Worm (Caenorhabditis elegans): Measurements from ENCODE around the gene F52G3.7.

The F52G3.7 gene

ce11 chrX:16978308-16978707 lies 14.6 kb downstream of the F52G3.7 start, which contains the start of gene mbl-1:
Gene mbl-1 (plus strand): TSS chrX:16978608.
- TF ChIP-seq nhr-11 (tag; optimal IDR thresholded peaks at IDR 0.05) (no peak), sma-9 (GFP tag; optimal IDR thresholded peaks at IDR 0.05) (no peak), sma-9 (tag; optimal IDR thresholded peaks at IDR 0.05) (no peak), elt-3 (tag; optimal IDR thresholded peaks at IDR 0.05) (no peak), nhr-237 (tag; optimal IDR thresholded peaks at IDR 0.05) (no peak), aly-2 (tag; optimal IDR thresholded peaks at IDR 0.05) (no peak), ceh-16 (tag; optimal IDR thresholded peaks at IDR 0.05) (no peak), lin-11 (tag; optimal IDR thresholded peaks at IDR 0.05) (no peak), nhr-12 (tag; optimal IDR thresholded peaks at IDR 0.05) (no peak), nhr-23 (tag; optimal IDR thresholded peaks at IDR 0.05) (no peak), sma-3 (GFP tag; optimal IDR thresholded peaks at IDR 0.05) (no peak), ztf-1 (GFP tag; conservative IDR thresholded peaks at IDR 0.05) (no peak), mdl-1 (tag; optimal IDR thresholded peaks at IDR 0.05) (no peak), unc-62 (GFP tag; optimal IDR thresholded peaks at IDR 0.05) (no peak), ama-1 (optimal IDR thresholded peaks at IDR 0.05) (no peak), nhr-25 (tag; optimal IDR thresholded peaks at IDR 0.05) (no peak), alr-1 (tag; optimal IDR thresholded peaks at IDR 0.05) (no peak), R02D3.7 (tag; optimal IDR thresholded peaks at IDR 0.05) (no peak), crh-2 (tag; optimal IDR thresholded peaks at IDR 0.05) (no peak)

- no peak for TF ChIP-seq sem-4 (tag; optimal IDR thresholded peaks at IDR 0.05)
- peak; percentile 18 for TF ChIP-seq mab-5 (tag; optimal IDR thresholded peaks at IDR 0.05)
Measured at ce11 chrX:16988367-16988766, 24.6 kb downstream of the F52G3.7 start.

ce11 chrX:16991437-16991836 lies 27.7 kb downstream of the F52G3.7 start:
- TF ChIP-seq gmeb-1 (tag; optimal IDR thresholded peaks at IDR 0.05) (no peak), ZK546.5 (tag; optimal IDR thresholded peaks at IDR 0.05) (no peak), C34F6.9 (tag; optimal IDR thresholded peaks at IDR 0.05) (peak; percentile 8), lsy-2 (tag; optimal IDR thresholded peaks at IDR 0.05) (peak in 1 of 2 experiments; percentile 5), nhr-6 (tag; optimal IDR thresholded peaks at IDR 0.05) (no peak), elt-3 (tag; optimal IDR thresholded peaks at IDR 0.05) (no peak), nhr-129 (tag; optimal IDR thresholded peaks at IDR 0.05) (peak; percentile 0), zag-1 (tag; optimal IDR thresholded peaks at IDR 0.05) (peak; percentile 49), egl-27 (tag; optimal IDR thresholded peaks at IDR 0.05) (no peak), ceh-16 (tag; optimal IDR thresholded peaks at IDR 0.05) (no peak), elt-1 (tag; optimal IDR thresholded peaks at IDR 0.05) (no peak), sma-9 (GFP tag; optimal IDR thresholded peaks at IDR 0.05) (peak; percentile 1), sma-9 (tag; optimal IDR thresholded peaks at IDR 0.05) (no peak), unc-39 (tag; optimal IDR thresholded peaks at IDR 0.05) (no peak), ztf-4 (tag; optimal IDR thresholded peaks at IDR 0.05) (no peak), mdl-1 (tag; optimal IDR thresholded peaks at IDR 0.05) (no peak), R02D3.7 (tag; optimal IDR thresholded peaks at IDR 0.05) (no peak), sma-3 (GFP tag; optimal IDR thresholded peaks at IDR 0.05) (no peak)

- TF ChIP-seq lsy-2 (tag; optimal IDR thresholded peaks at IDR 0.05) (no peak), ceh-16 (tag; optimal IDR thresholded peaks at IDR 0.05) (no peak), blmp-1 (tag; optimal IDR thresholded peaks at IDR 0.05; ENCODE audit: insufficient read depth) (no peak), nhr-11 (tag; optimal IDR thresholded peaks at IDR 0.05) (no peak), nhr-12 (tag; optimal IDR thresholded peaks at IDR 0.05) (no peak)
Measured at ce11 chrX:16993524-16993923, 29.8 kb downstream of the F52G3.7 start.

- TF ChIP-seq nhr-77 (tag; optimal IDR thresholded peaks at IDR 0.05) (no peak), gmeb-1 (tag; optimal IDR thresholded peaks at IDR 0.05) (no peak)
Measured at ce11 chrX:16994417-16994816, 30.7 kb downstream of the F52G3.7 start.

Measured in whole organism, L2 larva.